Worm (Caenorhabditis elegans): ENCODE results near the gene lit-1.

DNA sequence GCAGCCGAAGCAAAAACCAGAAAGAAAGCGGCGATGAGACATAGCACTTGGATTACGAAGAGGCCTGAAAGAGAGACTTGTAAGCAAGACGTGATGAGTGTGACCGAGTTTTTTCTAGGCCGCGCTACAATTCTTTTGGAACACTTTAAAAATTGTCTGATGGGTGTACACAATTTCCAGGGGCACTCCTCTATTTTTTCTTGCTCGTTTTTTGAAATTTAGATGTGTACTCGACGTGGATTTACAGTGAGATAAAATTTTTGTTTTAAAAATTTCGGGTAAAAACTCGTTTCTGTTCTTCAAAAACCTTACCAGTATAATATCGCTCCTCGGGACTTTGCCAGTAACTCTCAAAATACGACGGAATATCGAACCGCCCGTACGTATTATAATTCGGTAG lies 28.0 kb downstream of the lit-1 start:
- TF ChIP-seq unc-39 (tag; optimal IDR thresholded peaks at IDR 0.05) (no peak), nhr-2 (tag; optimal IDR thresholded peaks at IDR 0.05) (no peak), lin-32 (GFP tag; optimal IDR thresholded peaks at IDR 0.05) (no peak), snpc-4 (tag; optimal IDR thresholded peaks at IDR 0.05) (no peak), mls-2 (tag; optimal IDR thresholded peaks at IDR 0.05) (no peak), unc-62 (GFP tag; optimal IDR thresholded peaks at IDR 0.05) (no peak), lin-13 (tag; optimal IDR thresholded peaks at IDR 0.05) (no peak), mab-5 (tag; optimal IDR thresholded peaks at IDR 0.05) (no peak)

Measured in whole organism, mixed stage, embryonic.